Fruit fly (Drosophila melanogaster): Measurements from ENCODE around the gene CG13698.

The CG13698 gene

dm6 chr3L:18079610-18080497, 26.1 kb downstream of the CG13698 start (continued):
- TF ChIP-seq ss (GFP tag; optimal IDR thresholded peaks at IDR 0.05), result peak; percentile 85 to 88
- TF ChIP-seq CG8319 (GFP tag; optimal IDR thresholded peaks at IDR 0.05), result no peak
- TF ChIP-seq OdsH (GFP tag; optimal IDR thresholded peaks at IDR 0.05), result peak; percentile 67
- peak; percentile 59 for TF ChIP-seq net (GFP tag; optimal IDR thresholded peaks at IDR 0.05)
- TF ChIP-seq CG6792 (GFP tag; optimal IDR thresholded peaks at IDR 0.05), result peak; percentile 41
- no peak for TF ChIP-seq CG31627 (GFP tag; optimal IDR thresholded peaks at IDR 0.05)
- peak; percentile 23 for TF ChIP-seq CG34406 (GFP tag; optimal IDR thresholded peaks at IDR 0.05)
- TF ChIP-seq Sox102F (GFP tag; optimal IDR thresholded peaks at IDR 0.05), result peak; percentile 35
- TF ChIP-seq lz (GFP tag; optimal IDR thresholded peaks at IDR 0.05), result peak; percentile 28
- peak; percentile 83 for TF ChIP-seq Eip78C (GFP tag)

- TF ChIP-seq Met (GFP tag; optimal IDR thresholded peaks at IDR 0.05), result no peak
Measured at dm6 chr3L:18079123-18079522, 26.8 kb downstream of the CG13698 start.

- TF ChIP-seq CG6276 (GFP tag; optimal IDR thresholded peaks at IDR 0.05) (peak; percentile 54), CG3032 (tag; optimal IDR thresholded peaks at IDR 0.05) (peak; percentile 70), CG6792 (GFP tag; optimal IDR thresholded peaks at IDR 0.05) (no peak), CG10669 (GFP tag; optimal IDR thresholded peaks at IDR 0.05) (peak; percentile 77), CG10631 (GFP tag; optimal IDR thresholded peaks at IDR 0.05) (peak; percentile 76), Sox14 (GFP tag; optimal IDR thresholded peaks at IDR 0.05) (peak; percentile 74), Smox (GFP tag; optimal IDR thresholded peaks at IDR 0.05) (no peak), spab (GFP tag; optimal IDR thresholded peaks at IDR 0.05) (peak; percentile 56), Gug (GFP tag; IDR thresholded peaks at IDR 0.05) (peak; percentile 36; the same call in 1 of the 2 replicates), CG32006 (GFP tag; optimal IDR thresholded peaks at IDR 0.05) (peak; percentile 74), esn (GFP tag; optimal IDR thresholded peaks at IDR 0.05) (no peak), CG7368 (GFP tag; optimal IDR thresholded peaks at IDR 0.05) (no peak), CG6854 (GFP tag; optimal IDR thresholded peaks at IDR 0.05) (no peak), Hr4 (GFP tag; optimal IDR thresholded peaks at IDR 0.05) (peak; percentile 65), Eip78C (GFP tag) (peak; percentile 92), Sox102F (GFP tag; optimal IDR thresholded peaks at IDR 0.05) (peak; percentile 10), CG16779 (tag; optimal IDR thresholded peaks at IDR 0.05) (peak; percentile 33), CG31627 (GFP tag; optimal IDR thresholded peaks at IDR 0.05) (peak; percentile 12), CG8319 (GFP tag; optimal IDR thresholded peaks at IDR 0.05) (no peak), Ets96B (tag; optimal IDR thresholded peaks at IDR 0.05) (peak; percentile 46), Eip75B (GFP tag; optimal IDR thresholded peaks at IDR 0.05) (peak; percentile 21), Hr38 (GFP tag; optimal IDR thresholded peaks at IDR 0.05) (no peak), lz (GFP tag; optimal IDR thresholded peaks at IDR 0.05) (no peak), ss (GFP tag; optimal IDR thresholded peaks at IDR 0.05) (peak in 1 of 2 experiments; percentile 60), Sox15 (GFP tag; optimal IDR thresholded peaks at IDR 0.05) (peak; percentile 12), CG34406 (GFP tag; optimal IDR thresholded peaks at IDR 0.05) (peak; percentile 8), eg (GFP tag; IDR thresholded peaks at IDR 0.05) (peak; percentile 62; the same call in 2 of the 3 replicates), fd59A (GFP tag; optimal IDR thresholded peaks at IDR 0.05) (peak; percentile 76), CG4318 (GFP tag; optimal IDR thresholded peaks at IDR 0.05) (peak; percentile 70), Ets21C (GFP tag; optimal IDR thresholded peaks at IDR 0.05) (no peak), fkh (GFP tag; optimal IDR thresholded peaks at IDR 0.05) (no peak), Eip93F (GFP tag; optimal IDR thresholded peaks at IDR 0.05) (no peak), CG6163 (GFP tag; IDR thresholded peaks at IDR 0.05) (no peak), Blimp-1 (GFP tag; optimal IDR thresholded peaks at IDR 0.05) (no peak), fd85E (GFP tag; optimal IDR thresholded peaks at IDR 0.05) (no peak), CG3919 (GFP tag; optimal IDR thresholded peaks at IDR 0.05) (peak; percentile 43), CG8632 (GFP tag; optimal IDR thresholded peaks at IDR 0.05) (peak; percentile 31), vri (GFP tag; optimal IDR thresholded peaks at IDR 0.05) (no peak), svp (GFP tag) (peak; percentile 60), achi (GFP tag; optimal IDR thresholded peaks at IDR 0.05) (peak; percentile 66), acj6 (GFP tag; optimal IDR thresholded peaks at IDR 0.05) (peak; percentile 63), CG1621 (tag; optimal IDR thresholded peaks at IDR 0.05) (peak; percentile 30)
Measured at dm6 chr3L:18078614-18079013, 27.3 kb downstream of the CG13698 start.

Measured in whole organism, prepupa.